Fruit fly (Drosophila melanogaster): ENCODE results near the gene Ir94e.

DNA sequence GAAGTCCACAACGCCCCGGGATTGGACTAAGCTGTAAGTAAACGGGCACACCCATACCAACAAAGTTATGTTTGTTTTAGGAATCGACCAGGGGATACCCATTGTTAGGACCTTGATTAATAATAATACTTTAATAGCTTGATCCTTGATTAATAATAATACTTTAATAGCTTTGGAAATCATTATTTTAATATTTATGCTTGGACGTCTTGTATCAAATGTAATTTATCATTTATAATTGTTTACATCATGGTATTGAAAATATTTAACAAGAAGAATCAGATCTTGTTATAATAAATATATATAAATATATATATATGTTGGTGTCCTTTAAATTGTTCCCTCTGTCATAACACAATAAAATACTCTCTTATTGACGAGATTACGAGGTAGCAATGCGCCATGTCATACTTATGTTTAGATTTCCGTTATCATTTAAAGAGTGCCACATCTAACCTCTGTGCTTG, 48.4 kb upstream of the Ir94e start:
- TF ChIP-seq BEAF-32 (GFP tag; optimal IDR thresholded peaks at IDR 0.05) (no peak), CG31365 (tag; optimal IDR thresholded peaks at IDR 0.05) (no peak), ab (GFP tag; optimal IDR thresholded peaks at IDR 0.05) (no peak)

Data from whole organism, embryonic.